Worm (Caenorhabditis elegans): ENCODE data around the gene T28H11.7.

Gene T28H11.7

ce11 chrIV:4969419-4969818, 47.6 kb downstream of the T28H11.7 start, which contains the start of gene Y9C9A.13:
TSS of gene Y9C9A.13 (minus strand) at chrIV:4969519.
- TF ChIP-seq med-1 (GFP tag; optimal IDR thresholded peaks at IDR 0.05; ENCODE audit: insufficient read depth) (no peak), ztf-23 (GFP tag; IDR thresholded peaks at IDR 0.05) (no peak), ref-1 (GFP tag; conservative IDR thresholded peaks at IDR 0.05) (no peak), ztf-29 (GFP tag; IDR thresholded peaks at IDR 0.05) (no peak), tab-1 (GFP tag; IDR thresholded peaks at IDR 0.05) (no peak), flt-1 (GFP tag; IDR thresholded peaks at IDR 0.05) (no peak), T22C8.4 (GFP tag; IDR thresholded peaks at IDR 0.05) (no peak), klf-2 (GFP tag; conservative IDR thresholded peaks at IDR 0.05) (no peak), cog-1 (tag; optimal IDR thresholded peaks at IDR 0.05) (no peak)

All from whole organism, midembryonic.